Worm (Caenorhabditis elegans): Measurements from ENCODE around the gene trmt-10C.2.

trmt-10C.2 gene

ce11 chrIII:6344737-6345136 lies 1.3 kb upstream of the trmt-10C.2 start (continued):
- TF ChIP-seq elt-1 (tag; optimal IDR thresholded peaks at IDR 0.05) (no peak), sea-2 (GFP tag; optimal IDR thresholded peaks at IDR 0.05) (no peak), fkh-2 (tag; optimal IDR thresholded peaks at IDR 0.05) (no peak), nhr-67 (tag; optimal IDR thresholded peaks at IDR 0.05) (no peak), R02D3.7 (tag; optimal IDR thresholded peaks at IDR 0.05) (peak; percentile 53), mdl-1 (tag; optimal IDR thresholded peaks at IDR 0.05) (no peak), ZK546.5 (tag; optimal IDR thresholded peaks at IDR 0.05) (no peak), eor-1 (tag; optimal IDR thresholded peaks at IDR 0.05) (no peak), pqm-1 (tag; optimal IDR thresholded peaks at IDR 0.05) (peak; percentile 36), nhr-76 (tag; optimal IDR thresholded peaks at IDR 0.05) (no peak), ztf-4 (tag; optimal IDR thresholded peaks at IDR 0.05) (no peak), lin-39 (tag; optimal IDR thresholded peaks at IDR 0.05) (peak; percentile 52), unc-39 (tag; optimal IDR thresholded peaks at IDR 0.05) (no peak), fos-1 (tag; optimal IDR thresholded peaks at IDR 0.05) (no peak)

DNA sequence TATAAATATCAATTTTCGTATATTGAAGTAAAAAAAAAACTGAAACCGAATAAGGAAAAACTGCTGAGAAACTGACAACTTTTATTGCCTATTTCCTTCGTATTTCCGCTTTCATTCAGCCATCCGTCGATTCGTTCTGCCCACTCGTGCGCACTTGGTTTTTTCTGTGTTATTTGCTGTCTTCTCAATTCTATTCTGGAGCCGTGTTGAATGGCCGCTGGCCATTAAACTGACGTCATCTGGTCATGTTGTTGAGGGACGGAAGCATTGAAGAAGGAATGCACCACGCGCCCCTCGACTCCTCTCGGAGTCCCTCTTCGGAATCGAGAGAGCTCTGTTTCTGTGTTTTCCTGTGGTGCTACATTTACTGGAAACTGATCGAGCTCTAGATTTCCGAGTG lies 2.5 kb downstream of the trmt-10C.2 start:
- TF ChIP-seq lin-15B (tag; optimal IDR thresholded peaks at IDR 0.05), result no peak
- no peak for TF ChIP-seq nhr-12 (tag; optimal IDR thresholded peaks at IDR 0.05)
- peak; percentile 75 for TF ChIP-seq nfya-1 (tag; optimal IDR thresholded peaks at IDR 0.05; ENCODE audit: insufficient read depth)
- TF ChIP-seq ama-1 (optimal IDR thresholded peaks at IDR 0.05), result peak; percentile 2
- TF ChIP-seq tbx-2 (tag; optimal IDR thresholded peaks at IDR 0.05), result peak; percentile 49
- TF ChIP-seq egl-5 (tag; optimal IDR thresholded peaks at IDR 0.05), result peak; percentile 32
- TF ChIP-seq hmg-11 (tag; optimal IDR thresholded peaks at IDR 0.05), result peak; percentile 18
- TF ChIP-seq lin-39 (tag; optimal IDR thresholded peaks at IDR 0.05), result peak; percentile 67

DNA sequence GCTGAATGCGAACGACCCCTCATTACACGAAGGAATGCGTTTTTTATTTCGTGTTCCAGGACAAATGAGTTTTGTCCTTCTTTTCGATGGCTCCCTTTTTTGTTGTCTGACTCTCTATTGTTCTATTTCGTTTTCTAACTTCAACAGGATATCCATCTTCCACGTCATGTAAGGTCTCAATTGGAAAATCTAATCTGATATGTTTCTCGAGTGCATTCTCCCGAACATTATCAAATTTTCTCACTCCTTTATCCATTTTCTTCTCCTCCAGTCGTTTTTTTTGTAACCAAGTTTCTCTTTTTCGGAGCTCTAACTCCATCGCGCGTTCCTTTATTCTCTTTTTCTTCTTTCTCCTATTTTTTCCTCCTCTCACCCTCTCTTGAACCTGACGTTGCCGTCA lies 4.3 kb downstream of the trmt-10C.2 start:
- TF ChIP-seq zag-1 (tag; optimal IDR thresholded peaks at IDR 0.05) (no peak), nhr-12 (tag; optimal IDR thresholded peaks at IDR 0.05) (no peak), pha-4 (tag; optimal IDR thresholded peaks at IDR 0.05) (no peak), fkh-10 (GFP tag; optimal IDR thresholded peaks at IDR 0.05) (peak; percentile 92), ztf-4 (tag; optimal IDR thresholded peaks at IDR 0.05) (no peak), egl-27 (tag; optimal IDR thresholded peaks at IDR 0.05) (no peak), elt-1 (tag; optimal IDR thresholded peaks at IDR 0.05) (no peak), ama-1 (optimal IDR thresholded peaks at IDR 0.05) (no peak)

ce11 chrIII:6351438-6351837 lies 5.4 kb downstream of the trmt-10C.2 start:
- TF ChIP-seq mdl-1 (tag; optimal IDR thresholded peaks at IDR 0.05) (no peak), ztf-4 (tag; optimal IDR thresholded peaks at IDR 0.05) (no peak), ama-1 (optimal IDR thresholded peaks at IDR 0.05) (peak; percentile 14), nhr-11 (tag; optimal IDR thresholded peaks at IDR 0.05) (no peak), fkh-2 (tag; optimal IDR thresholded peaks at IDR 0.05) (no peak), ceh-9 (tag; optimal IDR thresholded peaks at IDR 0.05) (no peak), nfya-1 (tag; optimal IDR thresholded peaks at IDR 0.05; ENCODE audit: insufficient read depth) (peak; percentile 31), elt-3 (tag; optimal IDR thresholded peaks at IDR 0.05) (no peak)

DNA sequence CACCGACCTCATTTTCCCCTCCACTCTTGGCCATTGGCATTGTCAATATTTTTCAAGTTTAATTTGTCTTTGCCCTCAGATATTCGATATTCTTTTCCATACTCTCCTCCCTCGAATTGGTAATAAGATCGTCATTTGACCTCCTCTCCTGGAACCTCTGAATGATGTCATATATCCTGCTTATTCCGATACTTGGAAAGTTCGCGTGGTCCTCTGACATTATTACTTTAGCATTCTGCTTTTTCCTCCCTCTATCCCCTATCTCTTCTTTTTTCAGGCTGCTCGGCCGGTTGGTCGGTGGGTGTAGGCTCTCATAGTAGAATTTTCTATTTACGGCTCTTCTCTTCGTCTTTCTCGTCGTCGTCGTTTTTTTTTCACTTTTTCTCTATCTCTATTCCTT lies 6.4 kb downstream of the trmt-10C.2 start:
- TF ChIP-seq nhr-77 (tag; optimal IDR thresholded peaks at IDR 0.05) (no peak), mdl-1 (tag; optimal IDR thresholded peaks at IDR 0.05) (no peak), nhr-12 (tag; optimal IDR thresholded peaks at IDR 0.05) (no peak), nhr-23 (tag; optimal IDR thresholded peaks at IDR 0.05) (no peak), lin-39 (tag; optimal IDR thresholded peaks at IDR 0.05) (no peak), fkh-10 (GFP tag; optimal IDR thresholded peaks at IDR 0.05) (peak; percentile 36), nhr-76 (tag; optimal IDR thresholded peaks at IDR 0.05) (no peak), nhr-43 (tag; optimal IDR thresholded peaks at IDR 0.05; ENCODE audit: poor library complexity, severe bottlenecking) (no peak), nfya-1 (tag; optimal IDR thresholded peaks at IDR 0.05; ENCODE audit: insufficient read depth) (peak; percentile 20), nhr-28 (tag; optimal IDR thresholded peaks at IDR 0.05) (no peak), jun-1 (tag; optimal IDR thresholded peaks at IDR 0.05) (no peak), fkh-2 (tag; optimal IDR thresholded peaks at IDR 0.05) (no peak), tbx-2 (tag; optimal IDR thresholded peaks at IDR 0.05) (peak; percentile 34), ceh-28 (tag; optimal IDR thresholded peaks at IDR 0.05) (no peak), hmg-11 (tag; optimal IDR thresholded peaks at IDR 0.05) (no peak), snpc-4 (tag; optimal IDR thresholded peaks at IDR 0.05) (no peak), ZK546.5 (tag; optimal IDR thresholded peaks at IDR 0.05) (no peak), ceh-82 (tag; optimal IDR thresholded peaks at IDR 0.05) (no peak), daf-12 (tag; optimal IDR thresholded peaks at IDR 0.05) (no peak), nhr-25 (tag; optimal IDR thresholded peaks at IDR 0.05) (no peak), pha-4 (tag; optimal IDR thresholded peaks at IDR 0.05) (no peak), nhr-237 (tag; optimal IDR thresholded peaks at IDR 0.05) (no peak), ceh-9 (tag; optimal IDR thresholded peaks at IDR 0.05) (no peak)
